Fruit fly (Drosophila melanogaster): ENCODE data around the gene Hr83.

dm6 chr3R:6388414-6388830, 39.4 kb downstream of the Hr83 start:
- no peak for TF ChIP-seq CG9139 (GFP tag; optimal IDR thresholded peaks at IDR 0.05)
- no peak for TF ChIP-seq CG10631 (GFP tag; optimal IDR thresholded peaks at IDR 0.05)
- TF ChIP-seq CG6276 (GFP tag; optimal IDR thresholded peaks at IDR 0.05): no peak
- TF ChIP-seq Hr38 (GFP tag; optimal IDR thresholded peaks at IDR 0.05): no peak
- TF ChIP-seq Sox14 (GFP tag; optimal IDR thresholded peaks at IDR 0.05): no peak
- no peak for TF ChIP-seq salr (GFP tag; optimal IDR thresholded peaks at IDR 0.05)
- no peak for TF ChIP-seq Lpt (GFP tag; optimal IDR thresholded peaks at IDR 0.05)
- no peak for TF ChIP-seq topi (GFP tag; optimal IDR thresholded peaks at IDR 0.05)
- TF ChIP-seq Sox15 (GFP tag; optimal IDR thresholded peaks at IDR 0.05): no peak
- TF ChIP-seq CG11762 (GFP tag; optimal IDR thresholded peaks at IDR 0.05; ENCODE audit: insufficient read depth): no peak
- no peak for TF ChIP-seq CG11902 (GFP tag; optimal IDR thresholded peaks at IDR 0.05)
- no peak for TF ChIP-seq CG6854 (GFP tag; optimal IDR thresholded peaks at IDR 0.05)
- TF ChIP-seq svp (GFP tag): no peak

Data from whole organism, prepupa.